Worm (Caenorhabditis elegans) whole organism, young adult: ENCODE results near the gene K03B8.6.

Experiments
- F33H1.4 ChIP-seq: fragments of 200-800 bp; sonication (Bioruptor generic); IDR thresholded peaks from 2 replicates; pipeline ENCODE4 v1.3.6; 2022; ENCODE audit warnings: missing genetic modification reagents, missing genetic modification characterization, missing compliant biosample characterization
- F39B2.1 ChIP-seq: fragments of 200-800 bp; sonication (Bioruptor generic); IDR thresholded peaks from 2 replicates; pipeline ENCODE4 v1.3.6; 2022; ENCODE audit warnings: missing genetic modification reagents, missing genetic modification characterization, missing compliant biosample characterization
- F57A8.1 ChIP-seq: fragments of 200-800 bp; sonication (Bioruptor generic); optimal IDR thresholded peaks from 2 replicates; lab custom pipeline; 2018; ENCODE audit warnings: mild to moderate bottlenecking, missing genetic modification characterization, moderate library complexity, missing compliant biosample characterization
- F57C9.4 ChIP-seq: sonication (generic microtip); optimal IDR thresholded peaks from 2 replicates; lab custom pipeline; 2017; ENCODE audit warnings: mild to moderate bottlenecking, missing genetic modification characterization, missing compliant biosample characterization
- K11D2.4 ChIP-seq: fragments of 200-800 bp; sonication (Bioruptor generic); IDR thresholded peaks from 2 replicates; pipeline ENCODE4 v1.3.6; 2022; ENCODE audit warnings: missing genetic modification reagents, missing genetic modification characterization, missing compliant biosample characterization
- aptf-3 ChIP-seq: fragments of 200-800 bp; sonication (Bioruptor generic); IDR thresholded peaks from 2 replicates; pipeline ENCODE4 v1.3.6; 2022; ENCODE audit warnings: missing genetic modification characterization, missing compliant biosample characterization
- atf-7 ChIP-seq: sonication (generic microtip); optimal IDR thresholded peaks from 2 replicates; lab custom pipeline; 2017; ENCODE audit warnings: mild to moderate bottlenecking, missing genetic modification characterization, missing compliant biosample characterization
- attf-6 ChIP-seq: fragments of 200-800 bp; sonication (Bioruptor generic); IDR thresholded peaks from 2 replicates; pipeline ENCODE4 v1.3.6; 2022; ENCODE audit warnings: missing genetic modification reagents, missing genetic modification characterization, missing compliant biosample characterization
- bed-1 ChIP-seq: fragments of 200-800 bp; sonication (Bioruptor generic); IDR thresholded peaks from 2 replicates; pipeline ENCODE4 v1.3.6; 2022; ENCODE audit warnings: missing genetic modification reagents, missing genetic modification characterization, missing compliant biosample characterization
- bed-2 ChIP-seq: fragments of 200-800 bp; sonication (Bioruptor generic); IDR thresholded peaks from 2 replicates; pipeline ENCODE4 v1.3.6; 2022; ENCODE audit warnings: missing genetic modification reagents, missing genetic modification characterization, missing compliant biosample characterization
- cebp-2 ChIP-seq: fragments of 200-800 bp; sonication (Bioruptor generic); IDR thresholded peaks from 2 replicates; pipeline ENCODE4 v1.3.6; 2022; ENCODE audit warnings: missing genetic modification characterization, missing compliant biosample characterization
- ceh-100 ChIP-seq: fragments of 200-800 bp; sonication (Bioruptor generic); IDR thresholded peaks from 2 replicates; pipeline ENCODE4 v1.3.6; 2022; ENCODE audit warnings: missing genetic modification reagents, missing genetic modification characterization, missing compliant biosample characterization
- ceh-91 ChIP-seq: fragments of 200-800 bp; sonication (Bioruptor generic); IDR thresholded peaks from 2 replicates; pipeline ENCODE4 v1.3.6; 2022; ENCODE audit warnings: missing genetic modification reagents, missing genetic modification characterization, missing compliant biosample characterization
- dox-1 ChIP-seq: fragments of 200-800 bp; sonication (Bioruptor generic); IDR thresholded peaks from 2 replicates; pipeline ENCODE4 v1.3.6; 2022; ENCODE audit warnings: missing genetic modification reagents, missing genetic modification characterization, missing compliant biosample characterization
- dpl-1 ChIP-seq: fragments of 150-350 bp; optimal IDR thresholded peaks from 2 replicates; lab custom pipeline; 2014; ENCODE audit warnings: missing biosample characterization, missing genetic modification reagents, missing genetic modification characterization
- let-607 ChIP-seq, 2 experiments: fragments of 200-800 bp in 1 of 2; sonication (Bioruptor generic) in 1 of 2; sonication (generic microtip) in 1 of 2; optimal IDR thresholded peaks; 2 replicates each; lab custom pipeline; 2016 to 2018; ENCODE audit warnings: mild to moderate bottlenecking in 2 of 2, missing compliant biosample characterization in 2 of 2, missing genetic modification characterization in 2 of 2, moderate library complexity in 2 of 2, missing genotype in 1 of 2
- lin-26 ChIP-seq: fragments of 200-800 bp; sonication (Bioruptor generic); IDR thresholded peaks from 2 replicates; pipeline ENCODE4 v1.3.6; 2022; ENCODE audit warnings: missing genetic modification reagents, missing genetic modification characterization, missing compliant biosample characterization
- lin-35 ChIP-seq, 3 experiments: fragments of 150-350 bp in 2 of 3; sonication (generic microtip) in 1 of 3; optimal IDR thresholded peaks; 2 replicates each; lab custom pipeline; 2014 to 2018; ENCODE audit warnings: missing biosample characterization in 3 of 3, missing genetic modification characterization in 3 of 3, missing genetic modification reagents in 3 of 3
- lin-54 ChIP-seq: fragments of 200-800 bp; sonication (Bioruptor generic); optimal IDR thresholded peaks from 2 replicates; lab custom pipeline; 2018; ENCODE audit warnings: mild to moderate bottlenecking, missing genetic modification characterization, missing compliant biosample characterization
- lsy-27 ChIP-seq: sonication (generic microtip); optimal IDR thresholded peaks from 2 replicates; lab custom pipeline; 2017; ENCODE audit warnings: missing genetic modification characterization, mild to moderate bottlenecking, missing compliant biosample characterization, antibody characterized with exemption, missing genotype, borderline replicate concordance; ENCODE audit not compliant: insufficient read depth
- mcd-1 ChIP-seq: fragments of 200-800 bp; sonication (Bioruptor generic); IDR thresholded peaks from 2 replicates; pipeline ENCODE4 v1.3.6; 2022; ENCODE audit warnings: missing genetic modification reagents, missing genetic modification characterization, missing compliant biosample characterization
- mel-28 ChIP-seq: sonication (generic microtip); optimal IDR thresholded peaks from 2 replicates; lab custom pipeline; 2016; ENCODE audit warnings: borderline replicate concordance, mild to moderate bottlenecking, missing genetic modification characterization, missing compliant biosample characterization
- mxl-1 ChIP-seq: sonication (generic microtip); optimal IDR thresholded peaks from 2 replicates; lab custom pipeline; 2016; ENCODE audit warnings: missing genetic modification characterization, missing compliant biosample characterization
- nfya-2 ChIP-seq: fragments of 200-800 bp; sonication (Bioruptor generic); IDR thresholded peaks from 2 replicates; pipeline ENCODE4 v1.3.6; 2022; ENCODE audit warnings: missing genetic modification reagents, missing genetic modification characterization, missing compliant biosample characterization
- nhr-120 ChIP-seq: fragments of 200-800 bp; sonication (Bioruptor generic); IDR thresholded peaks from 2 replicates; pipeline ENCODE4 v1.3.6; 2022; ENCODE audit warnings: missing genetic modification characterization, missing compliant biosample characterization
- rcor-1 ChIP-seq: fragments of 200-800 bp; sonication (Bioruptor generic); IDR thresholded peaks from 2 replicates; pipeline ENCODE4 v1.3.6; 2022; ENCODE audit warnings: missing genetic modification reagents, missing genetic modification characterization, missing compliant biosample characterization
- repo-1 ChIP-seq: sonication (generic microtip); optimal IDR thresholded peaks from 2 replicates; lab custom pipeline; 2017; ENCODE audit warnings: mild to moderate bottlenecking, missing genetic modification characterization, missing compliant biosample characterization
- rpc-1 ChIP-seq, 2 experiments: fragments of 150-350 bp in 1 of 2; sonication (generic microtip) in 1 of 2; optimal IDR thresholded peaks; 2 replicates each; lab custom pipeline; 2014 to 2018; ENCODE audit warnings: missing biosample characterization in 1 of 2, missing genetic modification characterization in 1 of 2, missing genetic modification reagents in 1 of 2, missing genotype in 1 of 2
- snpc-1.1 ChIP-seq: sonication (generic microtip); optimal IDR thresholded peaks from 2 replicates; lab custom pipeline; 2017; ENCODE audit warnings: missing genetic modification characterization, mild to moderate bottlenecking, missing compliant biosample characterization, antibody characterized with exemption, moderate library complexity, missing genotype, missing genetic modification reagents; ENCODE audit not compliant: insufficient read depth
- tbp1 ChIP-seq: fragments of 200-800 bp; sonication (Bioruptor generic); optimal IDR thresholded peaks from 2 replicates; lab custom pipeline; 2018; ENCODE audit warnings: mild to moderate bottlenecking, missing genetic modification characterization, missing compliant biosample characterization
- tbx-9 ChIP-seq: sonication (generic microtip); optimal IDR thresholded peaks from 2 replicates; lab custom pipeline; 2016; ENCODE audit warnings: borderline replicate concordance, missing genetic modification characterization, inconsistent platforms, missing compliant biosample characterization
- unc-62 ChIP-seq: fragments of 150-350 bp; optimal IDR thresholded peaks from 2 replicates; lab custom pipeline; 2014; ENCODE audit warnings: missing biosample characterization, missing genetic modification reagents, missing genetic modification characterization
- zim-3 ChIP-seq: sonication (generic microtip); optimal IDR thresholded peaks from 2 replicates; lab custom pipeline; 2017; ENCODE audit warnings: mild to moderate bottlenecking, missing genetic modification characterization, moderate library complexity, missing compliant biosample characterization
- ztf-22 ChIP-seq: fragments of 200-800 bp; sonication (Bioruptor generic); optimal IDR thresholded peaks from 2 replicates; lab custom pipeline; 2018; ENCODE audit warnings: mild to moderate bottlenecking, missing genetic modification characterization, moderate library complexity, missing compliant biosample characterization
- ztf-28 ChIP-seq: fragments of 200-800 bp; sonication (Bioruptor generic); IDR thresholded peaks from 2 replicates; pipeline ENCODE4 v1.3.6; 2022; ENCODE audit warnings: missing genetic modification reagents, missing genetic modification characterization, missing compliant biosample characterization
- ztf-3 ChIP-seq: fragments of 200-800 bp; sonication (Bioruptor generic); optimal IDR thresholded peaks from 2 replicates; lab custom pipeline; 2018; ENCODE audit warnings: mild to moderate bottlenecking, missing genetic modification characterization, missing compliant biosample characterization

K03B8.6 gene

DNA sequence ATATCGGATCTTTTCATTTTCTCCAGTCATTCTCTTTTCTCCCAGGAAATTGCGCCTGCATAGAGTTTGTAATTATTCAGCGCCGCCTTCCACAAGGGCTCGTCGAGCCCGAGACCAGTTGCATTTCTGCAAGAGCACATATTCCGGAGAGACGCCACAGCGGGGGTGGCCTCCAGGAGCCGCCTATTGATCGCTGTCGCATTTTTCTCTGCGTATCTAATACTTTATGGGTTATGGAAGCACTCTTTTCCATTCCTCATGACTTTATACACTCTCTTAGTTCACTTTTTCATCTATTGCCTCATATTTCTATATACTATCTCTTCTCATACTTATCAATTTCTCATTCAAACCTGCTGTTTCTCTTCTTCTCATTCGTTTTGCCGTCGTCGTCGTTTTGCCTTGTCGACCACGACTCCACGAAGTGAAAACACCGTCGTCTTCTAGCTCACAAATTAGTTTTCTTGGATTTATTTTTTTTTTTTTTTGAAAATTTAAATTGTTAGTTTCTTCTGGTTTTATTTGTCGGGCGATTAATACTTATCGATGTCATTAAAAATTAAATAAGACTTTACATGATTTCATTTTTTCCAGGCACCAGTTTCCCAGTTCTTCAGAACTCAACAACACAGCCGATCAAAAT, 32.1 kb upstream of the K03B8.6 start, which contains the start of gene cnb-1 (continued):
- TF ChIP-seq tbp1 (GFP tag; lab: Kevin White, UChicago): no peak
- TF ChIP-seq bed-1: no peak
- no peak for TF ChIP-seq dox-1 (GFP tag; lab: Robert Waterston, UW)

DNA sequence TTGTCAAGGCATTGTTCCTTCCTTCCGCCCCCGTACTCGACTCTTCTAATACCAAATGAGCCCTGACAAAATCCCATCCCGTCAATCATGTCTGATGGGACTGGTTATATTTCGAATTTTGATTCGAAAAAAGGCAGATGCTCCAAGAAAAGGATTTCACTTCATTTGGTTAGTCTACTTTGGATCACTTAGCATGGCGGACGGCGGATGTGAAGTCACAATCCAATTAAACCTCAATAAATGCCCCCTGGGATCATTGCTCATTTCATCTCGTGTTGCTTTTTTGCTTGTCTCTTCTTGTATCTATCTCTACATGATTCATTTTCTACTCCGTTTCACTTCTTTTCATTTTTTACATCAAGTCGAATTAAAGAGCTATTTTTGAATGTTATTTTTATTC, 28.0 kb upstream of the K03B8.6 start:
- TF ChIP-seq ztf-28 (GFP tag; lab: Robert Waterston, UW) (no peak), dpl-1 (GFP tag; lab: Kevin White, UChicago) (no peak), attf-6 (GFP tag; lab: Robert Waterston, UW) (no peak), unc-62 (GFP tag; lab: Kevin White, UChicago) (no peak), lsy-27 (tag; lab: Kevin White, UChicago) (no peak), ceh-100 (GFP tag; lab: Robert Waterston, UW) (no peak), ceh-91 (GFP tag; lab: Robert Waterston, UW) (no peak), cebp-2 (GFP tag; lab: Robert Waterston, UW) (no peak), mcd-1 (no peak), F33H1.4 (no peak), F57C9.4 (tag; lab: Kevin White, UChicago) (no peak), lin-26 (no peak), zim-3 (no peak), aptf-3 (GFP tag; lab: Robert Waterston, UW) (no peak), ztf-3 (no peak)

DNA sequence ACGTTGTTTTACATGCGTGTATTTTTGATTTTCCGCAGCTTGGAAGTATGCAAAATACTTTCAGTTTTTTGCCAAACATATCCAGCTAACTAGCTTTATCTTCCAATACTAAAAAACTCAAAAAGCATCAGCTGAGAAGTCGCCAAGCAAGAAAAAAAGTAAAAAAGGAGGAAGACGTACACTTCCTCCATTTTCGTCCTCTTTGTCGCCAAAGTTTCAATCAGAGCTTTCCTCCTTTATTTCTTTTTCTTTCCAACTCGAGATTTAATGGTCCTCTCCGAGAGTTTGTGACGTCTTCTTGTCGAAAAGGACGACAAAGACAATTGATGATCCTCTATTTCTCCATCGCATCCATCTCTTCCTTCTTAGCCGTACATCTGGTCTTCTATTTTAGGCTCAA, 26.8 kb upstream of the K03B8.6 start:
- TF ChIP-seq ztf-22 (no peak), rcor-1 (GFP tag; lab: Robert Waterston, UW) (no peak), aptf-3 (GFP tag; lab: Robert Waterston, UW) (no peak), tbx-9 (tag; lab: Kevin White, UChicago) (no peak), bed-2 (GFP tag; lab: Robert Waterston, UW) (no peak), lin-35 (GFP tag; optimal IDR thresholded peaks at IDR 0.05; lab: Kevin White, UChicago) (no peak), atf-7 (no peak), nhr-120 (no peak), K11D2.4 (GFP tag; lab: Robert Waterston, UW) (no peak), nfya-2 (GFP tag; lab: Robert Waterston, UW) (no peak), snpc-1.1 (tag; lab: Kevin White, UChicago) (no peak), F39B2.1 (GFP tag; lab: Robert Waterston, UW) (no peak), cebp-2 (GFP tag; lab: Robert Waterston, UW) (no peak), repo-1 (tag; lab: Kevin White, UChicago) (no peak), rpc-1 (optimal IDR thresholded peaks at IDR 0.05; lab: Kevin White, UChicago) (no peak), rpc-1 (tag; optimal IDR thresholded peaks at IDR 0.05; lab: Kevin White, UChicago) (no peak), mxl-1 (tag; lab: Kevin White, UChicago) (no peak), let-607 (tag; optimal IDR thresholded peaks at IDR 0.05; lab: Kevin White, UChicago) (no peak), lin-54 (GFP tag; lab: Kevin White, UChicago) (no peak), mel-28 (tag; lab: Kevin White, UChicago) (no peak), F57A8.1 (GFP tag; lab: Kevin White, UChicago) (no peak)
